Worm (Caenorhabditis elegans) whole organism, late embryonic: ENCODE data around the gene Y38E10A.2.
A peak's percentile ranks its signal among the peaks of the same experiment; 100 is the strongest.
"Not testable (repeated sequence)": the region's sequence is repeated elsewhere in the genome, so short reads cannot be mapped to it uniquely, and the experiment has no call there.

Source experiments
- C08G9.2 ChIP-seq: sonication (generic microtip); optimal IDR thresholded peaks from 2 replicates; lab custom pipeline; 2016; ENCODE audit warnings: mild to moderate bottlenecking, missing genetic modification characterization, moderate library complexity, missing compliant biosample characterization
- F13H6.1 ChIP-seq: sonication (generic microtip); optimal IDR thresholded peaks from 2 replicates; lab custom pipeline; 2016; ENCODE audit warnings: missing genetic modification characterization, missing compliant biosample characterization
- K02D7.2 ChIP-seq: sonication (generic microtip); optimal IDR thresholded peaks from 2 replicates; lab custom pipeline; 2017; ENCODE audit warnings: mild to moderate bottlenecking, missing genetic modification characterization, missing compliant biosample characterization
- T23F11.4 ChIP-seq: fragments of 200-800 bp; sonication (Bioruptor generic); optimal IDR thresholded peaks from 2 replicates; lab custom pipeline; 2018; ENCODE audit warnings: mild to moderate bottlenecking, missing genetic modification characterization, missing compliant biosample characterization
- ama-1 ChIP-seq: fragments of 150-350 bp; optimal IDR thresholded peaks from 2 replicates; lab custom pipeline; 2014
- ceh-18 ChIP-seq: sonication (generic microtip); optimal IDR thresholded peaks from 2 replicates; lab custom pipeline; 2016; ENCODE audit warnings: missing genetic modification characterization, missing compliant biosample characterization
- ceh-19 ChIP-seq: fragments of 200-800 bp; sonication (Bioruptor generic); optimal IDR thresholded peaks from 2 replicates; lab custom pipeline; 2018; ENCODE audit warnings: mild to moderate bottlenecking, missing genetic modification characterization, missing compliant biosample characterization
- ceh-31 ChIP-seq: sonication (generic microtip); optimal IDR thresholded peaks from 2 replicates; lab custom pipeline; 2016; ENCODE audit warnings: missing genetic modification characterization, missing compliant biosample characterization
- ceh-34 ChIP-seq: sonication (generic microtip); optimal IDR thresholded peaks from 2 replicates; lab custom pipeline; 2016; ENCODE audit warnings: mild to moderate bottlenecking, missing genetic modification characterization, missing compliant biosample characterization
- dve-1 ChIP-seq: sonication (generic microtip); optimal IDR thresholded peaks from 2 replicates; lab custom pipeline; 2017; ENCODE audit warnings: antibody characterized with exemption, mild to moderate bottlenecking, missing genetic modification characterization, missing compliant biosample characterization
- elt-2 ChIP-seq: sonication (generic microtip); optimal IDR thresholded peaks from 2 replicates; lab custom pipeline; 2016; ENCODE audit warnings: missing genetic modification reagents, missing genetic modification characterization, missing compliant biosample characterization
- elt-4 ChIP-seq: sonication (generic microtip); optimal IDR thresholded peaks from 2 replicates; lab custom pipeline; 2016; ENCODE audit warnings: missing genetic modification characterization, missing compliant biosample characterization
- ets-4 ChIP-seq: sonication (generic microtip); optimal IDR thresholded peaks from 2 replicates; lab custom pipeline; 2016; ENCODE audit warnings: missing genetic modification characterization, missing compliant biosample characterization
- hlh-13 ChIP-seq: fragments of 200-800 bp; sonication (Bioruptor generic); optimal IDR thresholded peaks from 2 replicates; lab custom pipeline; 2018; ENCODE audit warnings: mild to moderate bottlenecking, missing genetic modification characterization, missing compliant biosample characterization
- hlh-15 ChIP-seq: sonication (generic microtip); optimal IDR thresholded peaks from 2 replicates; lab custom pipeline; 2016; ENCODE audit warnings: missing genetic modification characterization, missing compliant biosample characterization
- hlh-30 ChIP-seq: sonication (generic microtip); optimal IDR thresholded peaks from 2 replicates; lab custom pipeline; 2017; ENCODE audit warnings: antibody characterized with exemption, missing genetic modification characterization, missing compliant biosample characterization; ENCODE audit not compliant: insufficient read depth
- lin-11 ChIP-seq: fragments of 200-800 bp; sonication (Bioruptor generic); optimal IDR thresholded peaks from 2 replicates; lab custom pipeline; 2018; ENCODE audit warnings: mild to moderate bottlenecking, missing genetic modification characterization, missing compliant biosample characterization
- mec-3 ChIP-seq: sonication (generic microtip); optimal IDR thresholded peaks from 2 replicates; lab custom pipeline; 2016; ENCODE audit warnings: borderline replicate concordance, missing genetic modification characterization, missing compliant biosample characterization
- nhr-11 ChIP-seq: fragments of 150-350 bp; optimal IDR thresholded peaks from 2 replicates; lab custom pipeline; 2014; ENCODE audit warnings: missing biosample characterization, missing genetic modification characterization
- nhr-232 ChIP-seq: sonication (generic microtip); optimal IDR thresholded peaks from 2 replicates; lab custom pipeline; 2016; ENCODE audit warnings: missing genetic modification characterization, missing compliant biosample characterization
- npax-4 ChIP-seq: sonication (generic microtip); optimal IDR thresholded peaks from 2 replicates; lab custom pipeline; 2016; ENCODE audit warnings: missing genetic modification characterization, missing compliant biosample characterization
- pag-3 ChIP-seq: sonication (generic microtip); optimal IDR thresholded peaks from 2 replicates; lab custom pipeline; 2016; ENCODE audit warnings: missing compliant biosample characterization, missing genetic modification characterization, borderline replicate concordance
- pat-9 ChIP-seq: fragments of 200-800 bp; sonication (Bioruptor generic); optimal IDR thresholded peaks from 2 replicates; lab custom pipeline; 2018; ENCODE audit warnings: mild to moderate bottlenecking, missing genetic modification characterization, moderate library complexity, missing compliant biosample characterization
- pha-2 ChIP-seq: sonication (generic microtip); optimal IDR thresholded peaks from 2 replicates; lab custom pipeline; 2017; ENCODE audit warnings: mild to moderate bottlenecking, missing genetic modification characterization, missing compliant biosample characterization
- pha-4 ChIP-seq: fragments of 150-350 bp; optimal IDR thresholded peaks from 2 replicates; lab custom pipeline; 2018; ENCODE audit warnings: missing biosample characterization, missing genetic modification reagents, missing genetic modification characterization
- ref-2 ChIP-seq: sonication (generic microtip); optimal IDR thresholded peaks from 2 replicates; lab custom pipeline; 2016; ENCODE audit warnings: missing genetic modification characterization, missing compliant biosample characterization
- rnt-1 ChIP-seq: sonication (generic microtip); optimal IDR thresholded peaks from 2 replicates; lab custom pipeline; 2016; ENCODE audit warnings: missing genetic modification characterization, missing compliant biosample characterization
- syd-9 ChIP-seq: sonication (generic microtip); optimal IDR thresholded peaks from 2 replicates; lab custom pipeline; 2016; ENCODE audit warnings: mild to moderate bottlenecking, missing genetic modification characterization, moderate library complexity, missing compliant biosample characterization
- tbx-2 ChIP-seq: sonication (generic microtip); optimal IDR thresholded peaks from 2 replicates; lab custom pipeline; 2016; ENCODE audit warnings: missing genetic modification characterization, missing compliant biosample characterization
- ttx-3 ChIP-seq: sonication (generic microtip); optimal IDR thresholded peaks from 2 replicates; lab custom pipeline; 2016; ENCODE audit warnings: missing genetic modification reagents, missing genetic modification characterization, missing compliant biosample characterization
- unc-86 ChIP-seq: sonication (generic microtip); optimal IDR thresholded peaks from 2 replicates; lab custom pipeline; 2016; ENCODE audit warnings: missing genetic modification characterization, missing compliant biosample characterization
- zip-5 ChIP-seq: sonication (generic microtip); optimal IDR thresholded peaks from 2 replicates; lab custom pipeline; 2016; ENCODE audit warnings: missing genetic modification characterization, missing compliant biosample characterization

Gene Y38E10A.2

ce11 chrII:12542594-12542997 is 30.8 kb downstream of the Y38E10A.2 start:
- TF ChIP-seq pag-3 (tag; lab: Kevin White, UChicago) (no peak), syd-9 (tag; lab: Kevin White, UChicago) (no peak), elt-2 (tag; lab: Kevin White, UChicago) (peak; percentile 89)

DNA sequence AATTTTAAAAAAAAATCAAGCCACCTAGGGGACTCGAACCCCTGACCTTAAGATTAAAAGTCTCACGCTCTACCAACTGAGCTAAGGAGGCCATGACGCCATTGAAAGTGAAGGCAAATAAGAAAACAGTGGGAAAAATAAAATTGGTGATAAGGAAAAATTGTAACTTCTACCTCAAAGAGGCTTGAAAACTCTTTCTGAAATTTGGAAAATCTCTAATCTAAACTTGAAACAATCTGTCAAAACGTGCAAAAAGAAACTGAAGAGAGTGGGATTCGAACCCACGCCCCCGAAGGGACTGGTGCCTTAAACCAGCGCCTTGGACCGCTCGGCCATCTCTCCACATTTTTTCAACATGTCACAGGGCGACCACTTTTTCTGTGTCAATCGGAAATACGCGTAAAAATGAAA is 31.8 kb downstream of the Y38E10A.2 start:
- peak; percentile 26 for TF ChIP-seq elt-2 (tag; lab: Kevin White, UChicago)

DNA sequence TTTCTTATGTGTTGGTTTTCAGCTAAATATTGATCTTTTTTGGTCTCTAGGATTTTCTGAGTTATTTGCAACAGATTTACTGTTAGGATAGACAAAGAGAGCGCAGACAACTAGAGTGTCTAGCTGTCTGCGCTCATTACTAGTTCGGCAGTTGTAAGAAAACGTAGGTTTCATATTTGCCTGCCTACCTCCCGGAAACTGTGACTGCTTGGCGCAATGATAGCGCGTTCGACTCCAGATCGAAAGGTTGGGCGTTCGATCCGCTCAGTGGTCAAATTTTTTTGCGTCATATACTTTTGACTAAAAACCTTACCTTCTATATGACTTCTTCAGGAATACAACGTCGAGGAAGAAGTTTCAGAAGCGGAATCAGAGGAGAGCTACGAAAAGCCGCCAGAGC is 34.0 kb downstream of the Y38E10A.2 start:
- no peak for TF ChIP-seq unc-86 (tag; lab: Kevin White, UChicago)
- no peak for TF ChIP-seq npax-4 (tag; lab: Kevin White, UChicago)
- TF ChIP-seq ama-1 (lab: Kevin White, UChicago): no peak
- TF ChIP-seq rnt-1 (tag; lab: Kevin White, UChicago): no peak
- TF ChIP-seq ceh-18: no peak
- TF ChIP-seq pha-4 (tag; lab: Kevin White, UChicago): no peak
- TF ChIP-seq ttx-3: no peak
- TF ChIP-seq hlh-30: no peak
- no peak for TF ChIP-seq pat-9
- TF ChIP-seq C08G9.2: no peak
- TF ChIP-seq, all 69 proteins: peak for 0

DNA sequence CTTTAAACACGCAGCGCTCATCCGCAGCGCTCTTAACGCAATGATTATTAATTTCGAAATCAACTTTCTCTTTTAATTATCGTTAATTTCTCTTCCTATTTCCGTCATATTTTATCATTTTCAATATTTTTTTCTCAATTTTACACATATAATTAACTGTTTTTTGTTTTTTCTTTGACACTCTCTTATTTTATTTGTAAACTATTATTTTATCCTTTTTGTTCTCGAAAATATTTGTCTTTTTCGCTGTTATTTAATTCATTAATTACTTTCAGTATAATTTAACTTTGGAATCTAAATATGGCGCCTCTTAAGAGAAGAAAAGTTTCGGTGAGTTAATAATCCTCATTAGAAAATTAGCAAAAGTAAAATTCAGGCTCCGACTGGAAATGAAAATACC is 37.2 kb downstream of the Y38E10A.2 start, which contains the start of gene F49C5.3:
TSS of gene F49C5.3 (plus strand) at position 301 of the 400 bp plus-strand sequence.
- not testable (repeated sequence) for TF ChIP-seq zip-5, rnt-1, K02D7.2 (tag; lab: Kevin White, UChicago)

ce11 chrII:12535297-12535803 is 38.1 kb downstream of the Y38E10A.2 start, which contains the start of gene nimk-1:
Gene nimk-1, plus strand, starts transcription at chrII:12535753.
- TF ChIP-seq ets-4 (tag; lab: Kevin White, UChicago) (no peak), dve-1 (tag; lab: Kevin White, UChicago) (no peak), hlh-30 (no peak), unc-86 (tag; lab: Kevin White, UChicago) (no peak), ceh-19 (GFP tag; lab: Kevin White, UChicago) (no peak), pha-2 (tag; lab: Kevin White, UChicago) (no peak), lin-11 (tag; lab: Kevin White, UChicago) (no peak), nhr-11 (tag; lab: Kevin White, UChicago) (no peak), hlh-13 (GFP tag; lab: Kevin White, UChicago) (no peak), mec-3 (tag; lab: Kevin White, UChicago) (no peak), pag-3 (tag; lab: Kevin White, UChicago) (no peak), hlh-15 (tag; lab: Kevin White, UChicago) (no peak), nhr-232 (no peak), F13H6.1 (tag; lab: Kevin White, UChicago) (no peak), ttx-3 (no peak), elt-4 (tag; lab: Kevin White, UChicago) (no peak), ceh-34 (tag; lab: Kevin White, UChicago) (no peak)

DNA sequence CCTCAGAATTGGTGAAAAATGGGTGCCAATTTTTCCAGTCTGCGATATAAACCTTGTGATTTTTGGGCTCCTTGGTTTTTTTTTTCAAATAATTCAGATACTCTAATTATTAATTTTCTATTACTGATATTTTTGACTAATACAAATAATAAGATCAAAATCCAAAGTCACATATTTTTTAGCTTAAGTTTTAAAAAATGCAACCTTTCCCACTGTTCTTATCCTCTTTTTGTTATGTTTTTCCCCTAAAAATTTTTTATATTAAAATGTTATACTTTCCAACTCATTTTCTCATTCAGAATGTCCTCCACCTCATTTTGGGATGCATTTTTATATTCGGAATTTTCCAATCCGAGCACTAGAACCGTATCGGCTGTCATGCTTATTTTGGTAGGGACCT is 42.5 kb downstream of the Y38E10A.2 start, which contains the start of gene srx-120:
TSS of gene srx-120 (plus strand) at position 301 of the 400 bp plus-strand sequence.
- TF ChIP-seq hlh-15 (tag; lab: Kevin White, UChicago): no peak
- TF ChIP-seq ceh-31: no peak

DNA sequence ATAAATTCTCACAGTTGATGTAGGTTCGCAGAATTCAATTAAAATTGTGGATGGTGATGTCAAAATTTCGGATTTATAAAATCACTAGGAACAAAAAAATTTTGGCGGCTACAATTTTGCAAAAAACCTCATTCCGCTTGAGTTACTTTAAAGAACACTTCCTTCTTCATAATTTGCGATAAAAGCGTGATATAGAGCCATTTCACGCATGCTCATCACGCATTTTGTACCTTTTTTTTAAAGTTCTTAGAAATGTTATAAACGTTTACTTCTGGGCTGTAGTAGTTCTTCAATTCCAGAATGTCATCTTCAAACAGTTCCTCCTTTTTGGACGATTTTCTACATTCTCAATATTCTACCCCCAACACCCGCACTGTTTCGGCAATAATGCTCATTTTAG is 45.5 kb downstream of the Y38E10A.2 start, which contains the start of gene srx-119:
TSS of gene srx-119 (plus strand) at position 301 of the 400 bp plus-strand sequence.
- TF ChIP-seq T23F11.4 (no peak), ref-2 (tag; lab: Kevin White, UChicago) (no peak), mec-3 (tag; lab: Kevin White, UChicago) (no peak), hlh-30 (no peak), tbx-2 (tag; lab: Kevin White, UChicago) (no peak), ets-4 (tag; lab: Kevin White, UChicago) (no peak)
